Worm (Caenorhabditis elegans): ENCODE data around the gene F32E10.5.

Gene F32E10.5

ce11 chrIV:7547843-7548578 lies 30.2 kb downstream of the F32E10.5 start, which contains the start of the genes cdd-2 and oef-1:
Gene cdd-2, minus strand, starts transcription at chrIV:7547893.
Gene oef-1, plus strand, starts transcription at chrIV:7548417.
- no peak for TF ChIP-seq lim-6 (tag; optimal IDR thresholded peaks at IDR 0.05)
- TF ChIP-seq gmeb-2 (tag; optimal IDR thresholded peaks at IDR 0.05), result no peak
- TF ChIP-seq F13H6.1 (tag; optimal IDR thresholded peaks at IDR 0.05), result no peak
- no peak for TF ChIP-seq pha-2 (tag; optimal IDR thresholded peaks at IDR 0.05)
- TF ChIP-seq hlh-13 (GFP tag; optimal IDR thresholded peaks at IDR 0.05), result no peak
- TF ChIP-seq fax-1 (tag; optimal IDR thresholded peaks at IDR 0.05), result no peak
- TF ChIP-seq Y22D7AL.16 (tag; optimal IDR thresholded peaks at IDR 0.05), result no peak
- no peak for TF ChIP-seq pha-4 (tag; optimal IDR thresholded peaks at IDR 0.05)
- TF ChIP-seq ceh-22 (tag; optimal IDR thresholded peaks at IDR 0.05), result no peak
- TF ChIP-seq syd-9 (tag; optimal IDR thresholded peaks at IDR 0.05), result no peak
- no peak for TF ChIP-seq ahr-1 (tag; optimal IDR thresholded peaks at IDR 0.05)
- TF ChIP-seq npax-4 (tag; optimal IDR thresholded peaks at IDR 0.05), result no peak

- TF ChIP-seq pros-1 (tag; optimal IDR thresholded peaks at IDR 0.05) (no peak), rnt-1 (tag; optimal IDR thresholded peaks at IDR 0.05) (no peak), ceh-31 (tag; optimal IDR thresholded peaks at IDR 0.05) (no peak), C38D4.7 (GFP tag; optimal IDR thresholded peaks at IDR 0.05) (no peak), lim-6 (tag; optimal IDR thresholded peaks at IDR 0.05) (no peak), syd-9 (tag; optimal IDR thresholded peaks at IDR 0.05) (no peak), elt-2 (tag; optimal IDR thresholded peaks at IDR 0.05) (no peak), fax-1 (tag; optimal IDR thresholded peaks at IDR 0.05) (no peak), ceh-30 (tag; optimal IDR thresholded peaks at IDR 0.05) (no peak), T23F11.4 (GFP tag; optimal IDR thresholded peaks at IDR 0.05) (no peak), ets-4 (tag; optimal IDR thresholded peaks at IDR 0.05) (no peak), lin-11 (tag; optimal IDR thresholded peaks at IDR 0.05) (no peak), npax-4 (tag; optimal IDR thresholded peaks at IDR 0.05) (no peak), mec-3 (tag; optimal IDR thresholded peaks at IDR 0.05; ENCODE audit: borderline replicate concordance) (no peak), ceh-9 (tag; optimal IDR thresholded peaks at IDR 0.05) (no peak), ahr-1 (tag; optimal IDR thresholded peaks at IDR 0.05) (no peak)
Observed at ce11 chrIV:7543662-7544061, 34.5 kb downstream of the F32E10.5 start.

- TF ChIP-seq pros-1 (tag; optimal IDR thresholded peaks at IDR 0.05) (no peak), unc-42 (tag; optimal IDR thresholded peaks at IDR 0.05) (peak; percentile 92)
Observed at ce11 chrIV:7542485-7543001, 35.6 kb downstream of the F32E10.5 start, which contains the start of gene R05G6.10. Gene R05G6.10, minus strand, starts transcription at chrIV:7542535.

DNA sequence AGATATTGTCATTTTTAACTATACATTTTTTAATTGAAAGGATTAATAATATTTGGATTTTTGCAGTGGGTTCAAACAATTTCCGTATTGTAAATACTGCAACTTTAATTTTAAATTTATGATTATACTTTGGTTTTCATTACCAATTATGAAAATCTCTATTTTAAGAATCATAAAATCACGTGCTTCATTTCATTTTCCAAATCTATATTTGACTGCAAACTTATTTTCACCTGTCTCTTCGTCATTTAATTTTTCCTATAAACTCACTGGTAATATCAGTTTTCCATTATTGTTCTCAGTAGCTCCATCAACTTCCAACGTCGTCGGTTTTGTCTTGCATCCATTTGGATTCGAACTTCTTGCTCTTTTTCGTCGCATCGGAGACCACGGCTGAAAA lies 45.8 kb downstream of the F32E10.5 start, which contains the start of gene R05G6.1:
TSS of gene R05G6.1 (plus strand) at position 301 of the 400 bp plus-strand sequence.
- TF ChIP-seq K02D7.2 (tag; optimal IDR thresholded peaks at IDR 0.05) (no peak), unc-86 (tag; optimal IDR thresholded peaks at IDR 0.05) (no peak), ceh-34 (tag; optimal IDR thresholded peaks at IDR 0.05) (no peak), C08G9.2 (tag; optimal IDR thresholded peaks at IDR 0.05) (no peak)

- no peak for TF ChIP-seq sox-4 (tag; optimal IDR thresholded peaks at IDR 0.05)
- TF ChIP-seq pag-3 (tag; optimal IDR thresholded peaks at IDR 0.05; ENCODE audit: borderline replicate concordance), result no peak
Observed at ce11 chrIV:7530226-7531070, 47.7 kb downstream of the F32E10.5 start.
